Fruit fly (Drosophila melanogaster) whole organism, adult: ENCODE measurements around the gene Ir93a.

Experiments
- CG11617 ChIP-seq: fragments of 200-800 bp; sonication (Bioruptor generic); optimal IDR thresholded peaks from 2 replicates; lab custom pipeline; 2017; ENCODE audit warnings: mild to moderate bottlenecking, missing biosample characterization, missing genetic modification reagents, missing genetic modification characterization
- CG12768 ChIP-seq: fragments of 200-800 bp; sonication (Bioruptor generic); optimal IDR thresholded peaks from 2 replicates; lab custom pipeline; 2017; ENCODE audit warnings: missing biosample characterization, missing genetic modification characterization, mild to moderate bottlenecking, moderate library complexity, missing genetic modification reagents
- CG14711 ChIP-seq: fragments of 200-800 bp; sonication (Bioruptor generic); optimal IDR thresholded peaks from 2 replicates; lab custom pipeline; 2018; ENCODE audit warnings: missing biosample characterization, mild to moderate bottlenecking, missing genetic modification characterization, moderate library complexity
- CG33017 ChIP-seq: fragments of 200-800 bp; sonication (Bioruptor generic); optimal IDR thresholded peaks from 2 replicates; lab custom pipeline; 2018; ENCODE audit warnings: missing biosample characterization, mild to moderate bottlenecking, missing genetic modification characterization, moderate library complexity
- CG5204 ChIP-seq: fragments of 200-800 bp; sonication (Bioruptor generic); optimal IDR thresholded peaks from 2 replicates; lab custom pipeline; 2016; ENCODE audit warnings: missing biosample characterization, missing genetic modification characterization
- Clk ChIP-seq: fragments of 200-800 bp; sonication (Bioruptor generic); optimal IDR thresholded peaks from 2 replicates; lab custom pipeline; 2017; ENCODE audit warnings: missing biosample characterization, missing genetic modification characterization
- Crg-1 ChIP-seq: fragments of 200-800 bp; sonication (Bioruptor generic); optimal IDR thresholded peaks from 2 replicates; lab custom pipeline; 2016; ENCODE audit warnings: missing biosample characterization, missing genetic modification characterization
- Hr96 ChIP-seq: fragments of 200-800 bp; sonication (Bioruptor generic); optimal IDR thresholded peaks from 2 replicates; lab custom pipeline; 2016; ENCODE audit warnings: missing biosample characterization, missing genetic modification characterization
- Mnt ChIP-seq: fragments of 200-800 bp; sonication (Bioruptor generic); optimal IDR thresholded peaks from 2 replicates; lab custom pipeline; 2016; ENCODE audit warnings: missing biosample characterization, mild to moderate bottlenecking, missing genetic modification characterization
- cic ChIP-seq: fragments of 200-800 bp; sonication (Bioruptor generic); optimal IDR thresholded peaks from 2 replicates; lab custom pipeline; 2017; ENCODE audit warnings: missing biosample characterization, mild to moderate bottlenecking, missing genetic modification characterization, moderate library complexity
- cnc ChIP-seq, 2 experiments: fragments of >200 bp; optimal IDR thresholded peaks; 2 replicates each; lab custom pipeline; 2017
- kay ChIP-seq: fragments of 200-800 bp; sonication (Bioruptor generic); peaks from one replicate; lab custom pipeline; 2016; ENCODE audit warnings: missing biosample characterization, missing genetic modification characterization, borderline replicate concordance
- pad ChIP-seq: fragments of 200-800 bp; sonication (Bioruptor generic); optimal IDR thresholded peaks from 3 replicates; lab custom pipeline; 2017; ENCODE audit warnings: missing biosample characterization, missing genetic modification characterization, mild to moderate bottlenecking, moderate library complexity, missing genetic modification reagents
- tj ChIP-seq: fragments of 200-800 bp; sonication (Bioruptor generic); optimal IDR thresholded peaks from 3 replicates; lab custom pipeline; 2017; ENCODE audit warnings: missing biosample characterization, mild to moderate bottlenecking, missing genetic modification characterization, moderate library complexity

DNA sequence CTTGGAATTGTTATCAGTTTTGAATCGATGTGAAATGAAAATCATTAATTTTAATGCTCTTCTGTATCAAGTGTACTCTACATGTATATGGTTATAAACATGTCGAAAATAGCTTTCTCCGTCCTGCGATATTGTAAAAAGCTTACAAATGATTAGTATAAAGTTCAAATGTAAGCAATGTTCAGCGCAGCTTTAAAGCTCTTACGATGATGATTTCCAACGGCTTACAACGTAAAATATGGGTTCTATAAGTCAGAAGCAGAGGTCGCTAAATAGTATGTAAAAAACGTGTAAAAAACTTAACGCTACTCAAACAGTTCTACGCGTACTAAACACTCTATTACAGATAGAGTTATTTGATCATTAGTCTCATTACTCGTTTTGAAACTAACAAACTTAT, 48.9 kb upstream of the Ir93a start:
- no peak for TF ChIP-seq pad (GFP tag; lab: Kevin White, UChicago)
- no peak for TF ChIP-seq kay (GFP tag; lab: Kevin White, UChicago)
- no peak for TF ChIP-seq Hr96
- no peak for TF ChIP-seq cic (GFP tag; lab: Kevin White, UChicago)
- no peak for TF ChIP-seq cnc (optimal IDR thresholded peaks at IDR 0.05; lab: Kevin White, UChicago)
- no peak for TF ChIP-seq Mnt
- no peak for TF ChIP-seq tj (GFP tag; lab: Kevin White, UChicago)
- TF ChIP-seq Crg-1 (GFP tag; lab: Kevin White, UChicago) = no peak
- TF ChIP-seq CG33017 (tag; lab: Kevin White, UChicago) = no peak
- TF ChIP-seq CG11617 (GFP tag; lab: Kevin White, UChicago) = no peak
- TF ChIP-seq CG12768 (GFP tag; lab: Kevin White, UChicago) = no peak
- no peak for TF ChIP-seq Clk (GFP tag; lab: Kevin White, UChicago)
- TF ChIP-seq CG14711 (tag; lab: Kevin White, UChicago) = no peak
- no peak for TF ChIP-seq CG5204
